Worm (Caenorhabditis elegans) whole organism, L4 larva: ENCODE data around the gene Y7A9D.1.

Experiments
- D1046.2 ChIP-seq: fragments of 200-800 bp; sonication (Bioruptor generic); IDR thresholded peaks from 2 replicates; pipeline ENCODE4 v1.3.6; 2022; ENCODE audit warnings: missing genetic modification characterization, missing compliant biosample characterization
- F44E2.7 ChIP-seq: fragments of 200-800 bp; sonication (Bioruptor generic); IDR thresholded peaks from 2 replicates; pipeline ENCODE4 v2.1.2; 2022; ENCODE audit warnings: missing genetic modification characterization, missing compliant biosample characterization
- F49E8.2 ChIP-seq: sonication (generic microtip); optimal IDR thresholded peaks from 2 replicates; lab custom pipeline; 2016; ENCODE audit warnings: missing compliant biosample characterization, mild to moderate bottlenecking, missing genetic modification characterization, borderline replicate concordance
- T20F7.1 ChIP-seq: fragments of 200-800 bp; sonication (Bioruptor generic); optimal IDR thresholded peaks from 2 replicates; lab custom pipeline; 2018; ENCODE audit warnings: mild to moderate bottlenecking, missing genetic modification characterization, missing compliant biosample characterization
- Y5F2A.4 ChIP-seq: fragments of 200-800 bp; sonication (Bioruptor generic); optimal IDR thresholded peaks from 2 replicates; lab custom pipeline; 2018; ENCODE audit warnings: mild to moderate bottlenecking, missing genetic modification characterization, missing compliant biosample characterization
- ZK337.2 ChIP-seq: fragments of 200-800 bp; sonication (Bioruptor generic); IDR thresholded peaks from 2 replicates; pipeline ENCODE4 v1.3.6; 2022; ENCODE audit warnings: missing genetic modification reagents, missing genetic modification characterization, missing compliant biosample characterization
- ZK546.5 ChIP-seq, 2 experiments: sonication (generic microtip); optimal IDR thresholded peaks; 2 replicates each; lab custom pipeline; 2017; ENCODE audit warnings: missing biosample characterization in 2 of 2, missing genetic modification characterization in 2 of 2
- ama-1 ChIP-seq: fragments of 150-350 bp; optimal IDR thresholded peaks from 2 replicates; lab custom pipeline; 2014; ENCODE audit warnings: inconsistent platforms, mixed read lengths
- ces-1 ChIP-seq: fragments of 150-350 bp; sonication (generic microtip); optimal IDR thresholded peaks from 4 replicates; lab custom pipeline; 2014; ENCODE audit warnings: missing biosample characterization, missing genetic modification reagents, missing genetic modification characterization
- cey-2 ChIP-seq: sonication (generic microtip); optimal IDR thresholded peaks from 3 replicates; lab custom pipeline; 2017; ENCODE audit warnings: missing genetic modification characterization, mild to moderate bottlenecking, missing compliant biosample characterization, antibody characterized with exemption, borderline replicate concordance; ENCODE audit not compliant: insufficient read depth
- daf-12 ChIP-seq: fragments of 150-350 bp; optimal IDR thresholded peaks from 2 replicates; lab custom pipeline; 2014; ENCODE audit warnings: missing biosample characterization, missing genetic modification reagents, missing genetic modification characterization
- daf-19 ChIP-seq: fragments of 200-800 bp; sonication (Bioruptor generic); conservative IDR thresholded peaks from 2 replicates; pipeline ENCODE4 v1.3.6; 2022; ENCODE audit warnings: missing genetic modification characterization, missing compliant biosample characterization
- dmd-6 ChIP-seq: fragments of 200-800 bp; sonication (Bioruptor generic); IDR thresholded peaks from 2 replicates; pipeline ENCODE4 v1.3.6; 2022; ENCODE audit warnings: missing genetic modification reagents, missing genetic modification characterization, missing compliant biosample characterization
- dmd-8 ChIP-seq: fragments of 200-800 bp; sonication (Bioruptor generic); IDR thresholded peaks from 2 replicates; pipeline ENCODE4 v1.3.6; 2022; ENCODE audit warnings: missing genetic modification characterization, missing compliant biosample characterization
- egl-43 ChIP-seq: fragments of 200-800 bp; sonication (Bioruptor generic); IDR thresholded peaks from 2 replicates; pipeline ENCODE4 v1.3.6; 2022; ENCODE audit warnings: missing genetic modification reagents, missing genetic modification characterization, missing compliant biosample characterization
- fkh-10 ChIP-seq: fragments of 150-350 bp; optimal IDR thresholded peaks from 2 replicates; lab custom pipeline; 2014; ENCODE audit warnings: missing biosample characterization, missing genetic modification reagents, missing genetic modification characterization
- hlh-11 ChIP-seq: fragments of 200-800 bp; sonication (Bioruptor generic); optimal IDR thresholded peaks from 2 replicates; lab custom pipeline; 2018; ENCODE audit warnings: mild to moderate bottlenecking, missing genetic modification characterization, missing compliant biosample characterization
- hlh-30 ChIP-seq: sonication (generic microtip); optimal IDR thresholded peaks from 2 replicates; lab custom pipeline; 2017; ENCODE audit warnings: antibody characterized with exemption, mild to moderate bottlenecking, missing genetic modification characterization, missing compliant biosample characterization; ENCODE audit not compliant: insufficient read depth
- hmg-1.1 ChIP-seq: fragments of 200-800 bp; sonication (Bioruptor generic); IDR thresholded peaks from 2 replicates; pipeline ENCODE4 v1.3.6; 2022; ENCODE audit warnings: missing genetic modification reagents, missing genetic modification characterization, missing compliant biosample characterization
- jun-1 ChIP-seq: fragments of 150-350 bp; optimal IDR thresholded peaks from 2 replicates; lab custom pipeline; 2014; ENCODE audit warnings: missing biosample characterization, missing genetic modification reagents, missing genetic modification characterization
- lin-13 ChIP-seq: fragments of 150-350 bp; optimal IDR thresholded peaks from 2 replicates; lab custom pipeline; 2014; ENCODE audit warnings: missing biosample characterization, missing genetic modification reagents, missing genetic modification characterization
- lsy-2 ChIP-seq, 2 experiments: fragments of 150-350 bp in 1 of 2; sonication (generic microtip) in 1 of 2; optimal IDR thresholded peaks; 2 replicates each; lab custom pipeline; 2014 to 2017; ENCODE audit warnings: missing biosample characterization in 2 of 2, missing genetic modification characterization in 2 of 2
- madf-5 ChIP-seq, 2 experiments: fragments of 200-800 bp; sonication (Bioruptor generic); IDR thresholded peaks; 2 replicates each; pipeline ENCODE4 v1.3.6; 2022; ENCODE audit warnings: missing compliant biosample characterization in 2 of 2, missing genetic modification characterization in 2 of 2
- mep-1 ChIP-seq: fragments of 150-350 bp; sonication (generic microtip); optimal IDR thresholded peaks from 3 replicates; lab custom pipeline; 2014; ENCODE audit warnings: missing biosample characterization, missing genetic modification characterization
- mes-2 ChIP-seq: sonication (generic microtip); optimal IDR thresholded peaks from 2 replicates; lab custom pipeline; 2016; ENCODE audit warnings: missing genotype, mild to moderate bottlenecking, missing genetic modification characterization, missing compliant biosample characterization; ENCODE audit not compliant: poor library complexity, severe bottlenecking
- nhr-237 ChIP-seq: sonication (generic microtip); optimal IDR thresholded peaks from 2 replicates; lab custom pipeline; 2017; ENCODE audit warnings: missing biosample characterization, missing genetic modification characterization
- nhr-25 ChIP-seq: sonication (generic microtip); optimal IDR thresholded peaks from 2 replicates; lab custom pipeline; 2017; ENCODE audit warnings: missing genetic modification characterization, mild to moderate bottlenecking, missing compliant biosample characterization, antibody characterized with exemption, moderate library complexity, borderline replicate concordance; ENCODE audit not compliant: insufficient read depth
- nhr-28 ChIP-seq: fragments of 150-350 bp; optimal IDR thresholded peaks from 2 replicates; lab custom pipeline; 2014; ENCODE audit warnings: missing biosample characterization, missing genetic modification characterization
- nhr-41 ChIP-seq: fragments of 200-800 bp; sonication (Bioruptor generic); IDR thresholded peaks from 2 replicates; pipeline ENCODE4 v1.3.6; 2022; ENCODE audit warnings: missing genetic modification reagents, missing genetic modification characterization, missing compliant biosample characterization
- nhr-42 ChIP-seq: fragments of 200-800 bp; sonication (Bioruptor generic); IDR thresholded peaks from 2 replicates; pipeline ENCODE4 v1.3.6; 2022; ENCODE audit warnings: missing genetic modification characterization, missing compliant biosample characterization
- nhr-76 ChIP-seq: fragments of 150-350 bp; optimal IDR thresholded peaks from 2 replicates; lab custom pipeline; 2014; ENCODE audit warnings: missing biosample characterization, missing genetic modification characterization
- pha-4 ChIP-seq, 2 experiments: fragments of 150-350 bp in 1 of 2; fragments of 200-800 bp in 1 of 2; sonication (Bioruptor generic) in 1 of 2; IDR thresholded peaks in 1 of 2; optimal IDR thresholded peaks in 1 of 2; 2 replicates each; pipeline versions ENCODE4 v1.3.6 to Lab custom; 2014 to 2022; ENCODE audit warnings: missing genetic modification characterization in 2 of 2, missing genetic modification reagents in 2 of 2, missing biosample characterization in 1 of 2, missing compliant biosample characterization in 1 of 2
- rbr-2 ChIP-seq: sonication (generic microtip); optimal IDR thresholded peaks from 2 replicates; lab custom pipeline; 2016; ENCODE audit warnings: missing genotype, missing genetic modification characterization, missing compliant biosample characterization
- skn-1 ChIP-seq: fragments of 150-350 bp; optimal IDR thresholded peaks from 2 replicates; lab custom pipeline; 2014; ENCODE audit warnings: missing biosample characterization, missing genetic modification characterization
- snpc-4 ChIP-seq: fragments of 150-350 bp; optimal IDR thresholded peaks from 2 replicates; lab custom pipeline; 2014; ENCODE audit warnings: missing biosample characterization, missing genetic modification characterization
- tag-97 ChIP-seq: fragments of 200-800 bp; sonication (Bioruptor generic); IDR thresholded peaks from 2 replicates; pipeline ENCODE4 v1.3.6; 2022; ENCODE audit warnings: missing genetic modification characterization, missing compliant biosample characterization
- unc-39 ChIP-seq: sonication (generic microtip); optimal IDR thresholded peaks from 2 replicates; lab custom pipeline; 2017; ENCODE audit warnings: missing biosample characterization, missing genetic modification characterization
- unc-62 ChIP-seq, 3 experiments: fragments of 150-350 bp in 1 of 3; sonication (generic microtip); optimal IDR thresholded peaks in 2 of 3; peaks in 1 of 3; 1 replicate in 1 of 3; 2 replicates in 2 of 3; lab custom pipeline; 2014 to 2017; ENCODE audit warnings: missing biosample characterization in 3 of 3, missing genetic modification characterization in 3 of 3, missing genetic modification reagents in 3 of 3, missing genotype in 1 of 3
- vab-7 ChIP-seq: fragments of 200-800 bp; sonication (Bioruptor generic); IDR thresholded peaks from 2 replicates; pipeline ENCODE4 v1.3.6; 2022; ENCODE audit warnings: missing genetic modification reagents, missing genetic modification characterization, missing compliant biosample characterization
- zfp-2 ChIP-seq: sonication (generic microtip); optimal IDR thresholded peaks from 2 replicates; lab custom pipeline; 2016; ENCODE audit warnings: mild to moderate bottlenecking, missing genetic modification characterization, missing compliant biosample characterization
- zfp-3 ChIP-seq: fragments of 200-800 bp; sonication (Bioruptor generic); conservative IDR thresholded peaks from 2 replicates; pipeline ENCODE4 v1.3.6; 2022; ENCODE audit warnings: missing genetic modification reagents, missing genetic modification characterization, missing compliant biosample characterization
- zip-11 ChIP-seq: fragments of 200-800 bp; sonication (Bioruptor generic); IDR thresholded peaks from 2 replicates; pipeline ENCODE4 v1.3.6; 2022; ENCODE audit warnings: missing genetic modification characterization, missing compliant biosample characterization
- zip-2 ChIP-seq: fragments of 150-350 bp; optimal IDR thresholded peaks from 2 replicates; lab custom pipeline; 2014; ENCODE audit warnings: missing biosample characterization, missing genetic modification characterization

The Y7A9D.1 gene

ce11 chrIV:16393668-16394067 is 11.7 kb upstream of the Y7A9D.1 start, which contains the start of gene Y65A5A.24:
Gene Y65A5A.24 (plus strand): TSS chrIV:16393968.
- TF ChIP-seq zfp-2 (no peak), ces-1 (no peak), nhr-42 (GFP tag; lab: Robert Waterston, UW) (no peak), hmg-1.1 (no peak), Y5F2A.4 (GFP tag; lab: Kevin White, UChicago) (no peak), cey-2 (tag; lab: Kevin White, UChicago) (no peak), D1046.2 (GFP tag; lab: Robert Waterston, UW) (no peak), tag-97 (GFP tag; lab: Robert Waterston, UW) (no peak), F49E8.2 (tag; lab: Kevin White, UChicago) (no peak), rbr-2 (tag; lab: Kevin White, UChicago) (no peak), F44E2.7 (GFP tag; lab: Robert Waterston, UW) (no peak), nhr-41 (GFP tag; lab: Robert Waterston, UW) (no peak), nhr-237 (tag; lab: Kevin White, UChicago) (no peak), zip-11 (GFP tag; lab: Robert Waterston, UW) (no peak), hlh-11 (tag; lab: Kevin White, UChicago) (no peak), hlh-30 (tag; lab: Kevin White, UChicago) (no peak), lsy-2 (tag; optimal IDR thresholded peaks at IDR 0.05; lab: Kevin White, UChicago) (no peak)

ce11 chrIV:16391470-16391869 is 9.5 kb upstream of the Y7A9D.1 start:
- no peak for TF ChIP-seq vab-7 (GFP tag; lab: Robert Waterston, UW)
- peak in 1 of 2 experiments; percentile 3 for TF ChIP-seq unc-62 (GFP tag; optimal IDR thresholded peaks at IDR 0.05 in 1 of 2; lab: Kevin White, UChicago)
- TF ChIP-seq unc-62 (tag; optimal IDR thresholded peaks at IDR 0.05; lab: Kevin White, UChicago): no peak
- no peak for TF ChIP-seq ZK546.5 (tag; optimal IDR thresholded peaks at IDR 0.05; lab: Kevin White, UChicago)
- no peak for TF ChIP-seq T20F7.1 (GFP tag; lab: Kevin White, UChicago)
- TF ChIP-seq madf-5 (GFP tag; IDR thresholded peaks at IDR 0.05; lab: Robert Waterston, UW): no peak
- TF ChIP-seq jun-1 (tag; lab: Kevin White, UChicago): no peak
- no peak for TF ChIP-seq tag-97 (GFP tag; lab: Robert Waterston, UW)
- no peak for TF ChIP-seq daf-19

ce11 chrIV:16388856-16389461 is 6.9 kb upstream of the Y7A9D.1 start:
- TF ChIP-seq dmd-6 (GFP tag; lab: Robert Waterston, UW) (peak; percentile 71), cey-2 (tag; lab: Kevin White, UChicago) (no peak), nhr-237 (tag; lab: Kevin White, UChicago) (no peak), lin-13 (GFP tag; lab: Kevin White, UChicago) (peak; percentile 73), egl-43 (peak; percentile 93), hlh-11 (tag; lab: Kevin White, UChicago) (no peak), dmd-8 (peak; percentile 93), zip-11 (GFP tag; lab: Robert Waterston, UW) (0 out of 2 replicates have a peak, but pooled peaks have one; percentile 47), Y5F2A.4 (GFP tag; lab: Kevin White, UChicago) (peak; percentile 76), snpc-4 (tag; lab: Kevin White, UChicago) (peak; percentile 61), zfp-3 (GFP tag; lab: Robert Waterston, UW) (no peak), F49E8.2 (tag; lab: Kevin White, UChicago) (peak; percentile 88), nhr-25 (no peak), daf-12 (no peak), ces-1 (no peak), nhr-76 (no peak), ZK337.2 (GFP tag; lab: Robert Waterston, UW) (no peak), ama-1 (lab: Kevin White, UChicago) (no peak), nhr-28 (peak; percentile 38), pha-4 (GFP tag; IDR thresholded peaks at IDR 0.05; lab: Robert Waterston, UW) (peak; percentile 82; the same call in 1 of the 2 replicates), pha-4 (tag; optimal IDR thresholded peaks at IDR 0.05; lab: Kevin White, UChicago) (no peak), mes-2 (peak; percentile 84), skn-1 (tag; lab: Kevin White, UChicago) (no peak), vab-7 (GFP tag; lab: Robert Waterston, UW) (peak; percentile 62), hmg-1.1 (peak; percentile 83), unc-39 (tag; lab: Kevin White, UChicago) (no peak), fkh-10 (GFP tag; lab: Kevin White, UChicago) (no peak), hlh-30 (tag; lab: Kevin White, UChicago) (peak; percentile 65), zip-2 (peak; percentile 25), mep-1 (tag; lab: Kevin White, UChicago) (peak; percentile 77)
